Fruit fly (Drosophila melanogaster) whole organism, embryonic: ENCODE measurements around the gene CG10165.

ENCODE experiments used
- Asciz ChIP-seq: fragments of 200-800 bp; sonication (Bioruptor generic); optimal IDR thresholded peaks from 2 replicates; lab custom pipeline; 2017; ENCODE audit warnings: missing biosample characterization, mild to moderate bottlenecking, missing genetic modification characterization, missing genetic modification reagents
- Atf3 ChIP-seq: fragments of 200-800 bp; sonication (Bioruptor generic); optimal IDR thresholded peaks from 3 replicates; lab custom pipeline; 2016; ENCODE audit warnings: missing biosample characterization, missing genetic modification characterization
- Atf6 ChIP-seq: fragments of 200-800 bp; sonication (Bioruptor generic); IDR thresholded peaks from 2 replicates; pipeline ENCODE4 v1.3.6; 2022; ENCODE audit warnings: missing biosample characterization, missing genetic modification characterization
- B-H2 ChIP-seq: fragments of 200-800 bp; sonication (Bioruptor generic); optimal IDR thresholded peaks from 2 replicates; lab custom pipeline; 2018; ENCODE audit warnings: missing biosample characterization, mild to moderate bottlenecking, missing genetic modification characterization
- Blimp-1 ChIP-seq: fragments of 200-800 bp; sonication (Bioruptor generic); optimal IDR thresholded peaks from 3 replicates; lab custom pipeline; 2018; ENCODE audit warnings: missing biosample characterization, missing genetic modification characterization, mild to moderate bottlenecking, moderate library complexity, missing genetic modification reagents
- CG12071 ChIP-seq: fragments of 200-800 bp; sonication (Bioruptor generic); optimal IDR thresholded peaks from 3 replicates; lab custom pipeline; 2018; ENCODE audit warnings: missing biosample characterization, mild to moderate bottlenecking, missing genetic modification characterization
- CG13775 ChIP-seq: fragments of 200-800 bp; sonication (Bioruptor generic); optimal IDR thresholded peaks from 3 replicates; lab custom pipeline; 2017; ENCODE audit warnings: missing biosample characterization, mild to moderate bottlenecking, missing genetic modification characterization
- CG14441 ChIP-seq: fragments of 200-800 bp; sonication (Bioruptor generic); IDR thresholded peaks from 2 replicates; pipeline ENCODE4 v1.3.6; 2022; ENCODE audit warnings: missing biosample characterization, missing genetic modification characterization
- CG14710 ChIP-seq: fragments of 200-800 bp; sonication (Bioruptor generic); optimal IDR thresholded peaks from 3 replicates; lab custom pipeline; 2019; ENCODE audit warnings: missing biosample characterization, mild to moderate bottlenecking, missing genetic modification characterization, moderate library complexity
- CG16815 ChIP-seq: fragments of 200-800 bp; sonication (Bioruptor generic); optimal IDR thresholded peaks from 3 replicates; lab custom pipeline; 2017; ENCODE audit warnings: missing biosample characterization, mild to moderate bottlenecking, missing genetic modification characterization
- CG17328 ChIP-seq: fragments of 200-800 bp; sonication (Bioruptor generic); IDR thresholded peaks from 2 replicates; pipeline ENCODE4 v1.3.6; 2022; ENCODE audit warnings: missing biosample characterization, missing genetic modification characterization
- CG17361 ChIP-seq: fragments of 200-800 bp; sonication (Bioruptor generic); IDR thresholded peaks from 3 replicates; pipeline ENCODE4 v1.3.6; 2022; ENCODE audit warnings: missing biosample characterization, missing genetic modification characterization
- CG17612 ChIP-seq: fragments of 200-800 bp; sonication (Bioruptor generic); IDR thresholded peaks from 2 replicates; pipeline ENCODE4 v1.3.6; 2022; ENCODE audit warnings: missing biosample characterization, missing genetic modification characterization
- CG18262 ChIP-seq: fragments of 200-800 bp; optimal IDR thresholded peaks from 3 replicates; lab custom pipeline; 2019; ENCODE audit warnings: missing biosample characterization, mild to moderate bottlenecking, missing genetic modification characterization, moderate library complexity
- CG2875 ChIP-seq: fragments of 200-800 bp; sonication (Bioruptor generic); optimal IDR thresholded peaks from 2 replicates; lab custom pipeline; 2017; ENCODE audit warnings: missing biosample characterization, mild to moderate bottlenecking, missing genetic modification characterization, missing genetic modification reagents
- CG3847 ChIP-seq: fragments of 200-800 bp; sonication (Bioruptor generic); IDR thresholded peaks from 2 replicates; pipeline ENCODE4 v1.3.6; 2022; ENCODE audit warnings: missing biosample characterization, missing genetic modification characterization
- CG4360 ChIP-seq: fragments of 200-800 bp; sonication (Bioruptor generic); IDR thresholded peaks from 2 replicates; pipeline ENCODE4 v1.3.6; 2022; ENCODE audit warnings: missing biosample characterization, missing genetic modification characterization
- CG7271 ChIP-seq: fragments of 200-800 bp; sonication (Bioruptor generic); optimal IDR thresholded peaks from 2 replicates; lab custom pipeline; 2018; ENCODE audit warnings: missing biosample characterization, mild to moderate bottlenecking, missing genetic modification characterization, moderate library complexity
- CG7963 ChIP-seq: fragments of 200-800 bp; sonication (Bioruptor generic); IDR thresholded peaks from 3 replicates; pipeline ENCODE4 v1.3.6; 2022; ENCODE audit warnings: missing biosample characterization, missing genetic modification characterization; ENCODE audit not compliant: partially characterized antibody
- CHES-1-like ChIP-seq: fragments of 200-800 bp; sonication (Bioruptor generic); optimal IDR thresholded peaks from 2 replicates; lab custom pipeline; 2016; ENCODE audit warnings: missing biosample characterization, missing genetic modification characterization
- HLH54F ChIP-seq: fragments of 200-800 bp; sonication (Bioruptor generic); optimal IDR thresholded peaks from 3 replicates; lab custom pipeline; 2016; ENCODE audit warnings: missing biosample characterization, missing genetic modification characterization
- Mes4 ChIP-seq: fragments of 200-800 bp; sonication (Bioruptor generic); optimal IDR thresholded peaks from 2 replicates; lab custom pipeline; 2016; ENCODE audit warnings: missing biosample characterization, missing genetic modification characterization
- Myb ChIP-seq: fragments of 200-800 bp; sonication (Bioruptor generic); optimal IDR thresholded peaks from 2 replicates; lab custom pipeline; 2016; ENCODE audit warnings: missing biosample characterization, missing genetic modification characterization
- Optix ChIP-seq: fragments of 200-800 bp; sonication (Bioruptor generic); IDR thresholded peaks from 3 replicates; pipeline ENCODE4 v1.3.6; 2022; ENCODE audit warnings: missing biosample characterization, missing genetic modification characterization
- Sox100B ChIP-seq: fragments of 200-800 bp; sonication (Bioruptor generic); optimal IDR thresholded peaks from 3 replicates; lab custom pipeline; 2018; ENCODE audit warnings: missing biosample characterization, mild to moderate bottlenecking, missing genetic modification characterization
- Sox102F ChIP-seq: fragments of 200-800 bp; sonication (Bioruptor generic); optimal IDR thresholded peaks from 2 replicates; lab custom pipeline; 2018; ENCODE audit warnings: missing biosample characterization, mild to moderate bottlenecking, missing genetic modification characterization, moderate library complexity
- Xbp1 ChIP-seq: fragments of 200-800 bp; sonication (Bioruptor generic); optimal IDR thresholded peaks from 3 replicates; lab custom pipeline; 2016; ENCODE audit warnings: missing biosample characterization, mild to moderate bottlenecking, missing genetic modification characterization
- ash1 ChIP-seq: fragments of 200-800 bp; sonication (Bioruptor generic); optimal IDR thresholded peaks from 2 replicates; lab custom pipeline; 2018; ENCODE audit warnings: missing biosample characterization, mild to moderate bottlenecking, missing genetic modification characterization
- bsh ChIP-seq, 2 experiments: fragments of 200-800 bp; sonication (Bioruptor generic); optimal IDR thresholded peaks; 2 replicates each; lab custom pipeline; 2017 to 2018; ENCODE audit warnings: mild to moderate bottlenecking in 2 of 2, missing biosample characterization in 2 of 2, missing genetic modification characterization in 2 of 2, moderate library complexity in 1 of 2
- btn ChIP-seq: fragments of 200-800 bp; sonication (Bioruptor generic); optimal IDR thresholded peaks from 2 replicates; lab custom pipeline; 2016; ENCODE audit warnings: missing biosample characterization, missing genetic modification characterization
- caup ChIP-seq: fragments of 200-800 bp; sonication (Bioruptor generic); optimal IDR thresholded peaks from 3 replicates; lab custom pipeline; 2017; ENCODE audit warnings: missing biosample characterization, mild to moderate bottlenecking, missing genetic modification characterization, moderate library complexity; ENCODE audit not compliant: severe bottlenecking
- chn ChIP-seq: fragments of 200-800 bp; sonication (Bioruptor generic); optimal IDR thresholded peaks from 2 replicates; lab custom pipeline; 2016; ENCODE audit warnings: missing biosample characterization, missing genetic modification characterization
- ci ChIP-seq: fragments of 200-800 bp; sonication (Bioruptor generic); IDR thresholded peaks from 3 replicates; pipeline ENCODE4 v1.3.6; 2022; ENCODE audit warnings: missing biosample characterization, missing genetic modification characterization
- da ChIP-seq: fragments of 200-800 bp; sonication (Bioruptor generic); optimal IDR thresholded peaks from 2 replicates; lab custom pipeline; 2016; ENCODE audit warnings: missing biosample characterization, missing genetic modification characterization
- dati ChIP-seq: fragments of 200-800 bp; sonication (Bioruptor generic); IDR thresholded peaks from 2 replicates; pipeline ENCODE4 v1.3.6; 2022; ENCODE audit warnings: missing biosample characterization, missing genetic modification characterization
- disco-r ChIP-seq: fragments of 200-800 bp; sonication (Bioruptor generic); optimal IDR thresholded peaks from 2 replicates; lab custom pipeline; 2016; ENCODE audit warnings: missing biosample characterization, missing genetic modification characterization
- dmrt99B ChIP-seq: fragments of 200-800 bp; sonication (Bioruptor generic); optimal IDR thresholded peaks from 2 replicates; lab custom pipeline; 2018; ENCODE audit warnings: missing biosample characterization, mild to moderate bottlenecking, missing genetic modification characterization, moderate library complexity
- ems ChIP-seq: fragments of 200-800 bp; sonication (Bioruptor generic); optimal IDR thresholded peaks from 3 replicates; lab custom pipeline; 2016; ENCODE audit warnings: missing biosample characterization, missing genetic modification characterization
- eyg ChIP-seq: fragments of 200-800 bp; sonication (Bioruptor generic); optimal IDR thresholded peaks from 3 replicates; lab custom pipeline; 2016; ENCODE audit warnings: missing biosample characterization, missing genetic modification characterization
- mam ChIP-seq: fragments of 200-800 bp; sonication (Bioruptor generic); optimal IDR thresholded peaks from 3 replicates; lab custom pipeline; 2016; ENCODE audit warnings: missing biosample characterization, missing genetic modification characterization
- mirr ChIP-seq: fragments of 200-800 bp; sonication (Bioruptor generic); optimal IDR thresholded peaks from 3 replicates; lab custom pipeline; 2018; ENCODE audit warnings: missing biosample characterization, mild to moderate bottlenecking, missing genetic modification characterization
- nerfin-2 ChIP-seq: fragments of 200-800 bp; sonication (Bioruptor generic); IDR thresholded peaks from 2 replicates; pipeline ENCODE4 v1.3.6; 2022; ENCODE audit warnings: missing biosample characterization, missing genetic modification characterization; ENCODE audit not compliant: partially characterized antibody
- nmo ChIP-seq: fragments of 200-800 bp; sonication (Bioruptor generic); optimal IDR thresholded peaks from 2 replicates; lab custom pipeline; 2018; ENCODE audit warnings: missing biosample characterization, mild to moderate bottlenecking, missing genetic modification characterization, moderate library complexity
- nom ChIP-seq: fragments of 200-800 bp; sonication (Bioruptor generic); optimal IDR thresholded peaks from 2 replicates; lab custom pipeline; 2017; ENCODE audit warnings: missing biosample characterization, missing genetic modification characterization, mild to moderate bottlenecking, moderate library complexity, missing genetic modification reagents
- pan ChIP-seq, 4 experiments: fragments of >200 bp in 3 of 4; fragments of 200-800 bp in 1 of 4; sonication (Bioruptor generic) in 1 of 4; optimal IDR thresholded peaks in 3 of 4; IDR thresholded peaks in 1 of 4; 2 replicates each; pipeline versions ENCODE4 v1.3.6 to Lab custom; 2017 to 2022; ENCODE audit warnings: missing biosample characterization in 2 of 4, missing genetic modification characterization in 2 of 4, mixed read lengths in 1 of 4
- prd ChIP-seq, 3 experiments: fragments of >200 bp in 2 of 3; fragments of 200-800 bp in 1 of 3; sonication (Bioruptor generic) in 1 of 3; optimal IDR thresholded peaks in 2 of 3; IDR thresholded peaks in 1 of 3; 2 replicates in 2 of 3; 3 replicates in 1 of 3; pipeline versions ENCODE4 v1.3.6 to Lab custom; 2017 to 2022; ENCODE audit warnings: missing biosample characterization in 1 of 3, missing genetic modification characterization in 1 of 3
- unpg ChIP-seq: fragments of 200-800 bp; sonication (Bioruptor generic); optimal IDR thresholded peaks from 3 replicates; lab custom pipeline; 2018; ENCODE audit warnings: missing biosample characterization, mild to moderate bottlenecking, missing genetic modification characterization, moderate library complexity
- wek ChIP-seq: fragments of 200-800 bp; sonication (Bioruptor generic); optimal IDR thresholded peaks from 3 replicates; lab custom pipeline; 2018; ENCODE audit warnings: missing biosample characterization, mild to moderate bottlenecking, missing genetic modification characterization, moderate library complexity

Gene CG10165

dm6 chr2L:19576299-19576971 lies 46.3 kb upstream of the CG10165 start:
- TF ChIP-seq nerfin-2 = peak; percentile 39; the same call in 1 of the 2 replicates
- TF ChIP-seq mam = no peak
- TF ChIP-seq bsh (GFP tag; optimal IDR thresholded peaks at IDR 0.05; lab: Kevin White, UChicago) = peak in 1 of 2 experiments; percentile 1
- TF ChIP-seq dmrt99B (tag; lab: Kevin White, UChicago) = no peak
- no peak for TF ChIP-seq Atf3 (GFP tag; lab: Kevin White, UChicago)
- no peak for TF ChIP-seq CHES-1-like
- no peak for TF ChIP-seq prd (optimal IDR thresholded peaks at IDR 0.05; lab: Kevin White, UChicago)
- TF ChIP-seq prd (GFP tag; IDR thresholded peaks at IDR 0.05; lab: Robert Waterston, UW) = no peak
- TF ChIP-seq caup (GFP tag; lab: Kevin White, UChicago) = no peak
- TF ChIP-seq CG12071 (GFP tag; lab: Kevin White, UChicago) = peak; percentile 11
- TF ChIP-seq btn = peak; percentile 3
- no peak for TF ChIP-seq CG17361 (GFP tag; lab: Robert Waterston, UW)
- no peak for TF ChIP-seq ash1 (GFP tag; lab: Kevin White, UChicago)
- peak; percentile 5 for TF ChIP-seq Blimp-1 (GFP tag; lab: Kevin White, UChicago)
- TF ChIP-seq CG2875 (GFP tag; lab: Kevin White, UChicago) = no peak
- no peak for TF ChIP-seq Myb (GFP tag; lab: Kevin White, UChicago)
- no peak for TF ChIP-seq mirr (GFP tag; lab: Kevin White, UChicago)
- TF ChIP-seq nmo = no peak
- TF ChIP-seq CG7271 = no peak
- TF ChIP-seq pan (optimal IDR thresholded peaks at IDR 0.05; lab: Kevin White, UChicago) = no peak
- no peak for TF ChIP-seq pan (GFP tag; optimal IDR thresholded peaks at IDR 0.05 in 1 of 2, IDR thresholded peaks at IDR 0.05 in 1 of 2)
- no peak for TF ChIP-seq CG14710 (tag; lab: Kevin White, UChicago)
- no peak for TF ChIP-seq Xbp1 (GFP tag; lab: Kevin White, UChicago)
- TF ChIP-seq nom = no peak
- TF ChIP-seq CG3847 (GFP tag; lab: Robert Waterston, UW) = no peak
- TF ChIP-seq CG14441 (GFP tag; lab: Robert Waterston, UW) = no peak
- no peak for TF ChIP-seq CG17612 (GFP tag; lab: Robert Waterston, UW)
- no peak for TF ChIP-seq da (GFP tag; lab: Kevin White, UChicago)
- no peak for TF ChIP-seq CG4360 (GFP tag; lab: Robert Waterston, UW)
- TF ChIP-seq CG17328 (GFP tag; lab: Robert Waterston, UW) = no peak
- no peak for TF ChIP-seq dati (GFP tag; lab: Robert Waterston, UW)
- no peak for TF ChIP-seq CG18262 (tag; lab: Kevin White, UChicago)
- no peak for TF ChIP-seq B-H2 (GFP tag; lab: Kevin White, UChicago)
- TF ChIP-seq disco-r = no peak
- TF ChIP-seq eyg (GFP tag; lab: Kevin White, UChicago) = no peak
- peak; percentile 10 for TF ChIP-seq Asciz (GFP tag; lab: Kevin White, UChicago)
- TF ChIP-seq ems (GFP tag; lab: Kevin White, UChicago) = no peak
- TF ChIP-seq ci = no peak; the same call in 2 of the 3 replicates
- TF ChIP-seq HLH54F (GFP tag; lab: Kevin White, UChicago) = no peak
- TF ChIP-seq unpg = no peak
- TF ChIP-seq chn (GFP tag; lab: Kevin White, UChicago) = no peak
- TF ChIP-seq wek (GFP tag; lab: Kevin White, UChicago) = no peak
- peak; percentile 21 for TF ChIP-seq Sox100B
- no peak for TF ChIP-seq Sox102F (GFP tag; lab: Kevin White, UChicago)
- no peak for TF ChIP-seq Mes4 (GFP tag; lab: Kevin White, UChicago)
- TF ChIP-seq Optix = no peak
- TF ChIP-seq CG16815 = no peak
- TF ChIP-seq Atf6 (GFP tag; lab: Robert Waterston, UW) = no peak
- TF ChIP-seq CG13775 = no peak
- no peak for TF ChIP-seq CG7963 (GFP tag; lab: Robert Waterston, UW)
